Worm (Caenorhabditis elegans) whole organism, L1 larva: ENCODE data around the gene srh-59.
A peak's percentile ranks its signal among the peaks of the same experiment; 100 is the strongest.

Experiments used
- ama-1 ChIP-seq: fragments of 150-350 bp; optimal IDR thresholded peaks from 2 replicates; lab custom pipeline; 2014
- blmp-1 ChIP-seq: fragments of 150-350 bp; optimal IDR thresholded peaks from 2 replicates; lab custom pipeline; 2014; ENCODE audit warnings: missing biosample characterization, missing genetic modification characterization
- ceh-63 ChIP-seq: fragments of 200-800 bp; sonication (Bioruptor generic); optimal IDR thresholded peaks from 2 replicates; lab custom pipeline; 2018; ENCODE audit warnings: mild to moderate bottlenecking, missing genetic modification characterization, missing compliant biosample characterization
- ceh-8 ChIP-seq: fragments of 200-800 bp; sonication (Bioruptor generic); optimal IDR thresholded peaks from 2 replicates; lab custom pipeline; 2018; ENCODE audit warnings: mild to moderate bottlenecking, missing genetic modification characterization, moderate library complexity, missing compliant biosample characterization
- ceh-82 ChIP-seq, 3 experiments: fragments of 150-350 bp in 1 of 3; sonication (generic microtip) in 2 of 3; optimal IDR thresholded peaks; 2 replicates each; lab custom pipeline; 2014 to 2017; ENCODE audit warnings: missing biosample characterization in 3 of 3, missing genetic modification characterization in 3 of 3
- ces-1 ChIP-seq: fragments of 150-350 bp; optimal IDR thresholded peaks from 2 replicates; lab custom pipeline; 2014; ENCODE audit warnings: missing biosample characterization, missing genetic modification reagents, missing genetic modification characterization
- dpl-1 ChIP-seq, 3 experiments: fragments of 150-350 bp in 2 of 3; sonication (generic microtip) in 1 of 3; optimal IDR thresholded peaks; 2 replicates each; lab custom pipeline; 2014 to 2017; ENCODE audit warnings: missing biosample characterization in 3 of 3, missing genetic modification characterization in 3 of 3, missing genetic modification reagents in 3 of 3
- dsc-1 ChIP-seq: sonication (generic microtip); optimal IDR thresholded peaks from 2 replicates; lab custom pipeline; 2016; ENCODE audit warnings: mild to moderate bottlenecking, missing genetic modification characterization, missing compliant biosample characterization
- efl-1 ChIP-seq, 4 experiments: fragments of 150-350 bp; optimal IDR thresholded peaks in 3 of 4; peaks in 1 of 4; 1 replicate in 1 of 4; 2 replicates in 3 of 4; lab custom pipeline; 2014; ENCODE audit warnings: missing biosample characterization in 2 of 4, missing genetic modification characterization in 2 of 4, missing genetic modification reagents in 2 of 4
- efl-3 ChIP-seq: fragments of 200-800 bp; sonication (Bioruptor generic); optimal IDR thresholded peaks from 2 replicates; lab custom pipeline; 2018; ENCODE audit warnings: mild to moderate bottlenecking, missing genetic modification characterization, missing compliant biosample characterization
- egl-13 ChIP-seq: sonication (generic microtip); optimal IDR thresholded peaks from 2 replicates; lab custom pipeline; 2016; ENCODE audit warnings: missing genotype, missing genetic modification reagents, missing genetic modification characterization, missing compliant biosample characterization
- elt-3 ChIP-seq, 6 experiments: fragments of 150-350 bp in 1 of 6; sonication (generic microtip); optimal IDR thresholded peaks; 2 replicates each; lab custom pipeline; 2017 to 2018; ENCODE audit warnings: missing biosample characterization in 6 of 6, missing genetic modification characterization in 6 of 6, inconsistent platforms in 1 of 6
- fkh-8 ChIP-seq: sonication (generic microtip); optimal IDR thresholded peaks from 2 replicates; lab custom pipeline; 2016; ENCODE audit warnings: mild to moderate bottlenecking, missing genetic modification characterization, missing compliant biosample characterization
- grh-1 ChIP-seq: fragments of 200-800 bp; sonication (Bioruptor generic); IDR thresholded peaks from 2 replicates; pipeline ENCODE4 v1.3.6; 2022; ENCODE audit warnings: missing genetic modification reagents, missing genetic modification characterization, missing compliant biosample characterization
- hlh-17 ChIP-seq: fragments of 200-800 bp; sonication (Bioruptor generic); optimal IDR thresholded peaks from 2 replicates; lab custom pipeline; 2018; ENCODE audit warnings: missing genetic modification characterization, mild to moderate bottlenecking, missing compliant biosample characterization, moderate library complexity, borderline replicate concordance
- hpl-2 ChIP-seq: fragments of 150-350 bp; optimal IDR thresholded peaks from 2 replicates; lab custom pipeline; 2014; ENCODE audit warnings: missing biosample characterization, missing genetic modification reagents, missing genetic modification characterization
- jun-1 ChIP-seq: fragments of 150-350 bp; optimal IDR thresholded peaks from 2 replicates; lab custom pipeline; 2014; ENCODE audit warnings: missing biosample characterization, missing genetic modification reagents, missing genetic modification characterization
- lin-13 ChIP-seq: fragments of 150-350 bp; optimal IDR thresholded peaks from 2 replicates; lab custom pipeline; 2014; ENCODE audit warnings: missing biosample characterization, missing genetic modification reagents, missing genetic modification characterization
- lin-35 ChIP-seq, 2 experiments: fragments of 150-350 bp; optimal IDR thresholded peaks; 2 replicates each; lab custom pipeline; 2014; ENCODE audit warnings: missing biosample characterization in 2 of 2, missing genetic modification characterization in 2 of 2, missing genetic modification reagents in 2 of 2
- lin-39 ChIP-seq: fragments of 150-350 bp; optimal IDR thresholded peaks from 2 replicates; lab custom pipeline; 2014; ENCODE audit warnings: missing biosample characterization, missing genetic modification reagents, missing genetic modification characterization
- lir-3 ChIP-seq: sonication (generic microtip); optimal IDR thresholded peaks from 2 replicates; lab custom pipeline; 2016; ENCODE audit warnings: mild to moderate bottlenecking, missing genetic modification characterization, moderate library complexity, missing compliant biosample characterization; ENCODE audit not compliant: poor library complexity
- lsy-2 ChIP-seq, 2 experiments: fragments of 150-350 bp; optimal IDR thresholded peaks; 2 replicates each; lab custom pipeline; 2014; ENCODE audit warnings: missing biosample characterization in 2 of 2, missing genetic modification characterization in 2 of 2
- mab-9 ChIP-seq: fragments of 200-800 bp; sonication (Bioruptor generic); IDR thresholded peaks from 2 replicates; pipeline ENCODE4 v1.3.6; 2022; ENCODE audit warnings: missing genetic modification reagents, missing genetic modification characterization, missing compliant biosample characterization
- nhr-11 ChIP-seq: fragments of 150-350 bp; optimal IDR thresholded peaks from 2 replicates; lab custom pipeline; 2014; ENCODE audit warnings: missing biosample characterization, missing genetic modification characterization
- nhr-12 ChIP-seq: sonication (generic microtip); optimal IDR thresholded peaks from 2 replicates; lab custom pipeline; 2017; ENCODE audit warnings: missing biosample characterization, missing genetic modification characterization
- nhr-237 ChIP-seq: fragments of 150-350 bp; optimal IDR thresholded peaks from 2 replicates; lab custom pipeline; 2014; ENCODE audit warnings: missing biosample characterization, missing genetic modification characterization
- nhr-28 ChIP-seq: fragments of 150-350 bp; optimal IDR thresholded peaks from 2 replicates; lab custom pipeline; 2014; ENCODE audit warnings: missing biosample characterization, missing genetic modification characterization
- nhr-47 ChIP-seq: sonication (generic microtip); optimal IDR thresholded peaks from 2 replicates; lab custom pipeline; 2016; ENCODE audit warnings: mild to moderate bottlenecking, missing genetic modification characterization, moderate library complexity, missing compliant biosample characterization
- nhr-71 ChIP-seq: sonication (generic microtip); optimal IDR thresholded peaks from 2 replicates; lab custom pipeline; 2016; ENCODE audit warnings: mild to moderate bottlenecking, missing genetic modification characterization, moderate library complexity, missing compliant biosample characterization
- nhr-77 ChIP-seq: fragments of 150-350 bp; optimal IDR thresholded peaks from 2 replicates; lab custom pipeline; 2014; ENCODE audit warnings: missing biosample characterization, missing genetic modification characterization
- nhr-84 ChIP-seq: sonication (generic microtip); optimal IDR thresholded peaks from 2 replicates; lab custom pipeline; 2017; ENCODE audit warnings: missing biosample characterization, missing genetic modification characterization
- nhr-85 ChIP-seq: sonication (generic microtip); peaks from one replicate; lab custom pipeline; 2016; ENCODE audit warnings: missing genetic modification characterization, inconsistent platforms, missing compliant biosample characterization
- nhr-90 ChIP-seq: sonication (generic microtip); optimal IDR thresholded peaks from 2 replicates; lab custom pipeline; 2016; ENCODE audit warnings: mild to moderate bottlenecking, missing genetic modification characterization, missing compliant biosample characterization; ENCODE audit not compliant: poor library complexity
- pax-3 ChIP-seq: fragments of 200-800 bp; sonication (Bioruptor generic); optimal IDR thresholded peaks from 2 replicates; lab custom pipeline; 2018; ENCODE audit warnings: mild to moderate bottlenecking, missing genetic modification characterization, moderate library complexity, missing compliant biosample characterization
- rnt-1 ChIP-seq: sonication (generic microtip); optimal IDR thresholded peaks from 2 replicates; lab custom pipeline; 2016; ENCODE audit warnings: mild to moderate bottlenecking, missing genetic modification characterization, moderate library complexity, missing compliant biosample characterization
- skn-1 ChIP-seq: fragments of 150-350 bp; optimal IDR thresholded peaks from 2 replicates; lab custom pipeline; 2014; ENCODE audit warnings: missing biosample characterization, missing genetic modification characterization
- snu-23 ChIP-seq: sonication (generic microtip); optimal IDR thresholded peaks from 2 replicates; lab custom pipeline; 2016; ENCODE audit warnings: missing genetic modification characterization, missing compliant biosample characterization
- sox-4 ChIP-seq: sonication (generic microtip); optimal IDR thresholded peaks from 2 replicates; lab custom pipeline; 2016; ENCODE audit warnings: missing genetic modification characterization, missing compliant biosample characterization
- sptf-1 ChIP-seq: fragments of 150-350 bp; optimal IDR thresholded peaks from 2 replicates; lab custom pipeline; 2014; ENCODE audit warnings: missing biosample characterization, missing genetic modification characterization
- swsn-7 ChIP-seq: sonication (generic microtip); optimal IDR thresholded peaks from 2 replicates; lab custom pipeline; 2016; ENCODE audit warnings: missing genetic modification characterization, missing compliant biosample characterization
- tbx-2 ChIP-seq: sonication (generic microtip); optimal IDR thresholded peaks from 2 replicates; lab custom pipeline; 2016; ENCODE audit warnings: missing genetic modification characterization, missing compliant biosample characterization
- unc-30 ChIP-seq: sonication (generic microtip); optimal IDR thresholded peaks from 2 replicates; lab custom pipeline; 2017; ENCODE audit warnings: missing biosample characterization, missing genetic modification characterization
- unc-86 ChIP-seq: sonication (generic microtip); optimal IDR thresholded peaks from 2 replicates; lab custom pipeline; 2016; ENCODE audit warnings: missing genetic modification characterization, missing compliant biosample characterization
- vab-15 ChIP-seq: sonication (generic microtip); optimal IDR thresholded peaks from 2 replicates; lab custom pipeline; 2017; ENCODE audit warnings: missing genotype, mild to moderate bottlenecking, missing genetic modification characterization, missing compliant biosample characterization
- xbp-1 ChIP-seq: sonication (generic microtip); optimal IDR thresholded peaks from 2 replicates; lab custom pipeline; 2016; ENCODE audit warnings: missing genetic modification characterization, missing compliant biosample characterization
- zag-1 ChIP-seq: fragments of 150-350 bp; optimal IDR thresholded peaks from 2 replicates; lab custom pipeline; 2014; ENCODE audit warnings: missing biosample characterization, missing genetic modification characterization
- ztf-11 ChIP-seq, 2 experiments: sonication (generic microtip); optimal IDR thresholded peaks; 2 replicates each; lab custom pipeline; 2016 to 2017; ENCODE audit warnings: missing genetic modification characterization in 2 of 2, missing biosample characterization in 1 of 2, missing compliant biosample characterization in 1 of 2

The srh-59 gene

DNA sequence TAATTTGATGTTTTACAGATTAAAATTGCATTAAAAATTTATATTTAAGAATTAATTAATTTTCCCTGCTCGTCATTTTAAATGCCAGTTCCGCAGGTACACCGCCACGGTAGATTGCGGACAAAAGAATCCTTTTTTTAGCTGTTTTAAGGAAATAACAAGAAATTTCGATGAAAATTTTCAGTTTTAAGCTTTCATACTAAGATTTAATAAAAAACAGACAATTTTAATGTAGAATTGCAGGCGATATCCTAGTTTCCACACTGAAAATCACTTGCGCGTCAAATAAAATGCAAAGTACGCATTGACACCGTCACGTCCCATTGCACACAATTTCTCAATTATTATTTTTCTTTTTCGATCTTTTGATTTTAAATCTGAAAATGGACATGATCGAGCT, 28.4 kb upstream of the srh-59 start, which contains the start of gene dnc-3 (continued):
- no peak for TF ChIP-seq ceh-63 (GFP tag; lab: Kevin White, UChicago)
- TF ChIP-seq skn-1: no peak
- TF ChIP-seq ceh-82 (tag; optimal IDR thresholded peaks at IDR 0.05; lab: Kevin White, UChicago): peak in 1 of 3 experiments; percentile 9
- TF ChIP-seq nhr-77 (tag; lab: Kevin White, UChicago): peak; percentile 24
- peak; percentile 81 for TF ChIP-seq swsn-7 (tag; lab: Kevin White, UChicago)
- peak; percentile 86 for TF ChIP-seq nhr-71 (tag; lab: Kevin White, UChicago)
- TF ChIP-seq lsy-2 (tag; optimal IDR thresholded peaks at IDR 0.05; lab: Kevin White, UChicago): peak; percentile 75 to 77
- no peak for TF ChIP-seq elt-3 (tag; optimal IDR thresholded peaks at IDR 0.05; lab: Kevin White, UChicago)
- TF ChIP-seq lin-13 (GFP tag; lab: Kevin White, UChicago): peak; percentile 29
- no peak for TF ChIP-seq unc-30 (tag; lab: Kevin White, UChicago)
- TF ChIP-seq nhr-84: no peak
- TF ChIP-seq nhr-237 (tag; lab: Kevin White, UChicago): peak; percentile 30
- no peak for TF ChIP-seq rnt-1 (tag; lab: Kevin White, UChicago)
- TF ChIP-seq nhr-47 (tag; lab: Kevin White, UChicago): peak; percentile 87
- no peak for TF ChIP-seq hpl-2 (GFP tag; lab: Kevin White, UChicago)
- TF ChIP-seq dsc-1 (tag; lab: Kevin White, UChicago): peak; percentile 91
- peak; percentile 56 for TF ChIP-seq grh-1 (GFP tag; lab: Robert Waterston, UW)
- no peak for TF ChIP-seq nhr-11 (tag; lab: Kevin White, UChicago)
- TF ChIP-seq xbp-1: peak; percentile 84
- TF ChIP-seq unc-86 (tag; lab: Kevin White, UChicago): peak; percentile 56
- TF ChIP-seq efl-1 (optimal IDR thresholded peaks at IDR 0.05; lab: Kevin White, UChicago): peak; percentile 44 to 70
- TF ChIP-seq efl-1 (GFP tag; optimal IDR thresholded peaks at IDR 0.05 in 1 of 2; lab: Kevin White, UChicago): peak; percentile 52 to 96
- TF ChIP-seq hlh-17 (GFP tag; lab: Kevin White, UChicago): no peak
- TF ChIP-seq ztf-11 (tag; optimal IDR thresholded peaks at IDR 0.05; lab: Kevin White, UChicago): peak in 1 of 2 experiments; percentile 44
- TF ChIP-seq ceh-8 (GFP tag; lab: Kevin White, UChicago): peak; percentile 50
- no peak for TF ChIP-seq nhr-12 (tag; lab: Kevin White, UChicago)
- peak; percentile 52 to 56 (median 56) for TF ChIP-seq dpl-1 (GFP tag; optimal IDR thresholded peaks at IDR 0.05; lab: Kevin White, UChicago)
- peak; percentile 75 for TF ChIP-seq fkh-8
- peak; percentile 50; the same call in 1 of the 2 replicates for TF ChIP-seq mab-9
- TF ChIP-seq egl-13 (tag; lab: Kevin White, UChicago): peak; percentile 73
- TF ChIP-seq nhr-28 (tag; lab: Kevin White, UChicago): no peak

ce11 chrII:3554673-3555072, 27.2 kb upstream of the srh-59 start:
- TF ChIP-seq ces-1 (GFP tag; lab: Kevin White, UChicago) (no peak), efl-1 (optimal IDR thresholded peaks at IDR 0.05; lab: Kevin White, UChicago) (no peak), efl-1 (GFP tag; optimal IDR thresholded peaks at IDR 0.05 in 1 of 2; lab: Kevin White, UChicago) (peak in 1 of 2 experiments; percentile 64)

DNA sequence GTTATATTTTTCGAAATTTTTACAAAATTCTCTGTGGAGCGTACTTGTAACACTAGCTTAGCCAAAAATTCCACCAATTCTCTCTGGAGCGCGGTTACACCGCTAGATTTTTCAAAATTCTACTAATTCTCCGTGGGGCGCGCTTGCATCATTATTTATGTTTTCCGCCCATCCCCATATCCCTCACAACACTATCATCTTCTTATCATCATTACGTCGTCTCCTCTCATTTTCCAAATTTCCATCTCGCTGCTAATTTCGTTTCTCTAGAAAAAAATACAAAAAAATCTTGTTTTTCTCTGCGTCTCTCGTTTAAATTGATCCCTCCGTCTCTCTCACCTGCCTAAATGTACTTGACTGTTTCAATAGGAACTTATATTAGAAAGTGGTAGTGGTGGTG, 26.6 kb upstream of the srh-59 start:
- no peak for TF ChIP-seq pax-3 (tag; lab: Kevin White, UChicago)
- no peak for TF ChIP-seq lir-3 (tag; lab: Kevin White, UChicago)
- peak in 1 of 2 experiments; percentile 36 for TF ChIP-seq lin-35 (GFP tag; optimal IDR thresholded peaks at IDR 0.05; lab: Kevin White, UChicago)
- TF ChIP-seq efl-3 (GFP tag; lab: Kevin White, UChicago): no peak
- TF ChIP-seq ces-1 (GFP tag; lab: Kevin White, UChicago): no peak
- TF ChIP-seq dpl-1 (GFP tag; optimal IDR thresholded peaks at IDR 0.05; lab: Kevin White, UChicago): peak in 1 of 3 experiments; percentile 12
- peak; percentile 4 for TF ChIP-seq tbx-2
- TF ChIP-seq vab-15 (tag; lab: Kevin White, UChicago): peak; percentile 18
- no peak for TF ChIP-seq ceh-82 (tag; optimal IDR thresholded peaks at IDR 0.05; lab: Kevin White, UChicago)
- TF ChIP-seq ceh-63 (GFP tag; lab: Kevin White, UChicago): no peak
- no peak for TF ChIP-seq sox-4 (tag; lab: Kevin White, UChicago)
- TF ChIP-seq efl-1 (optimal IDR thresholded peaks at IDR 0.05; lab: Kevin White, UChicago): no peak
- TF ChIP-seq efl-1 (GFP tag; optimal IDR thresholded peaks at IDR 0.05 in 1 of 2; lab: Kevin White, UChicago): peak in 1 of 2 experiments; percentile 19
- peak; percentile 67 for TF ChIP-seq blmp-1 (tag; lab: Kevin White, UChicago)
- TF ChIP-seq grh-1 (GFP tag; lab: Robert Waterston, UW): no peak
- no peak for TF ChIP-seq ama-1 (lab: Kevin White, UChicago)
- TF ChIP-seq zag-1 (tag; lab: Kevin White, UChicago): no peak
- TF ChIP-seq rnt-1 (tag; lab: Kevin White, UChicago): no peak
- no peak for TF ChIP-seq unc-30 (tag; lab: Kevin White, UChicago)
- no peak for TF ChIP-seq jun-1 (tag; lab: Kevin White, UChicago)
- no peak for TF ChIP-seq sptf-1
- TF ChIP-seq snu-23: peak; percentile 29
- no peak for TF ChIP-seq lin-39 (tag; lab: Kevin White, UChicago)
- TF ChIP-seq nhr-85 (tag; lab: Kevin White, UChicago): peak; percentile 85
- peak; percentile 27 for TF ChIP-seq nhr-90
- TF ChIP-seq lin-13 (GFP tag; lab: Kevin White, UChicago): peak; percentile 0
